Worm (Caenorhabditis elegans): ENCODE data around the gene Y56A3A.22.

DNA sequence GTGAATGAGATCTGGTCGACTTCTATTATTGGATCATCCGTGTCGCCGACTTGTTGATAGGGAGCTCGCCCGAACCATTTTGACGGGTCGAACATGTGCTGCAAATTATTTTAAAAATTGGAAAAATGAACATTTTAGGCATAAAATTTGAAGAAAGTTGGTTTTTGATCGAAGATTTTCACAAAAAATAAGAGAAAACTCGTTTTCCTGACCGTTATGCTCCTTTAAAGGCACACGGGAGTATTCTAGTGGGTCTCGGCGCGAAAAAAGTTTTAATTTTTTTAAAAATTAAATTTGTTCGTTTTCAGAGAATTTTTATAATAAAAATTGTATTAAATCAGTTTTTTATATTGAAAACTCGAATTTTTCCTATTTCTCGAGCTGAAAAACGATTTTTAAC, 7.3 kb upstream of the Y56A3A.22 start, which contains the start of gene Y56A3A.16:
- TF ChIP-seq nhr-237 (tag; optimal IDR thresholded peaks at IDR 0.05) (no peak), F13H6.1 (tag; optimal IDR thresholded peaks at IDR 0.05) (no peak), lin-13 (GFP tag; optimal IDR thresholded peaks at IDR 0.05) (no peak), skn-1 (tag; optimal IDR thresholded peaks at IDR 0.05) (no peak), ZK546.5 (tag; optimal IDR thresholded peaks at IDR 0.05) (no peak), alr-1 (tag; optimal IDR thresholded peaks at IDR 0.05) (no peak), crh-2 (tag; optimal IDR thresholded peaks at IDR 0.05) (no peak), unc-62 (GFP tag; optimal IDR thresholded peaks at IDR 0.05) (no peak), unc-55 (GFP tag; optimal IDR thresholded peaks at IDR 0.05) (no peak), R02D3.7 (tag; optimal IDR thresholded peaks at IDR 0.05) (no peak), ztf-11 (tag; optimal IDR thresholded peaks at IDR 0.05) (no peak), gmeb-1 (tag; optimal IDR thresholded peaks at IDR 0.05) (no peak)

Data from whole organism, L2 larva.